Worm (Caenorhabditis elegans) whole organism, late embryonic: ENCODE data around the gene C25A8.1.

ENCODE experiments used
- Y22D7AL.16 ChIP-seq: sonication (generic microtip); optimal IDR thresholded peaks from 2 replicates; lab custom pipeline; 2016; ENCODE audit warnings: missing genetic modification characterization, missing compliant biosample characterization
- ama-1 ChIP-seq: fragments of 150-350 bp; optimal IDR thresholded peaks from 2 replicates; lab custom pipeline; 2014
- ceh-9 ChIP-seq: sonication (generic microtip); optimal IDR thresholded peaks from 2 replicates; lab custom pipeline; 2016; ENCODE audit warnings: mild to moderate bottlenecking, missing genetic modification characterization, inconsistent platforms, missing compliant biosample characterization
- dve-1 ChIP-seq: sonication (generic microtip); optimal IDR thresholded peaks from 2 replicates; lab custom pipeline; 2017; ENCODE audit warnings: antibody characterized with exemption, mild to moderate bottlenecking, missing genetic modification characterization, missing compliant biosample characterization
- elt-2 ChIP-seq: sonication (generic microtip); optimal IDR thresholded peaks from 2 replicates; lab custom pipeline; 2016; ENCODE audit warnings: missing genetic modification reagents, missing genetic modification characterization, missing compliant biosample characterization
- ets-4 ChIP-seq: sonication (generic microtip); optimal IDR thresholded peaks from 2 replicates; lab custom pipeline; 2016; ENCODE audit warnings: missing genetic modification characterization, missing compliant biosample characterization
- hlh-30 ChIP-seq: sonication (generic microtip); optimal IDR thresholded peaks from 2 replicates; lab custom pipeline; 2017; ENCODE audit warnings: antibody characterized with exemption, missing genetic modification characterization, missing compliant biosample characterization; ENCODE audit not compliant: insufficient read depth
- madf-2 ChIP-seq: sonication (generic microtip); optimal IDR thresholded peaks from 2 replicates; lab custom pipeline; 2017; ENCODE audit warnings: missing genetic modification characterization, missing compliant biosample characterization
- nhr-11 ChIP-seq: fragments of 150-350 bp; optimal IDR thresholded peaks from 2 replicates; lab custom pipeline; 2014; ENCODE audit warnings: missing biosample characterization, missing genetic modification characterization
- pha-4 ChIP-seq: fragments of 150-350 bp; optimal IDR thresholded peaks from 2 replicates; lab custom pipeline; 2018; ENCODE audit warnings: missing biosample characterization, missing genetic modification reagents, missing genetic modification characterization
- pqm-1 ChIP-seq: sonication (generic microtip); optimal IDR thresholded peaks from 2 replicates; lab custom pipeline; 2016; ENCODE audit warnings: missing genetic modification characterization, missing compliant biosample characterization
- sox-4 ChIP-seq: sonication (generic microtip); optimal IDR thresholded peaks from 2 replicates; lab custom pipeline; 2017; ENCODE audit warnings: mild to moderate bottlenecking, missing genetic modification characterization, inconsistent platforms, missing compliant biosample characterization
- tbx-2 ChIP-seq: sonication (generic microtip); optimal IDR thresholded peaks from 2 replicates; lab custom pipeline; 2016; ENCODE audit warnings: missing genetic modification characterization, missing compliant biosample characterization
- unc-55 ChIP-seq: sonication (generic microtip); optimal IDR thresholded peaks from 2 replicates; lab custom pipeline; 2017; ENCODE audit warnings: missing biosample characterization, missing genetic modification reagents, missing genetic modification characterization

ce11 chrIV:7023858-7024257 lies 12.9 kb downstream of the C25A8.1 start, which contains the start of gene adah-1:
- TF ChIP-seq ama-1 (lab: Kevin White, UChicago) (no peak), pha-4 (tag; lab: Kevin White, UChicago) (no peak), nhr-11 (tag; lab: Kevin White, UChicago) (no peak), elt-2 (tag; lab: Kevin White, UChicago) (no peak), madf-2 (tag; lab: Kevin White, UChicago) (no peak), dve-1 (tag; lab: Kevin White, UChicago) (no peak), pqm-1 (tag; lab: Kevin White, UChicago) (no peak), tbx-2 (no peak), hlh-30 (tag; lab: Kevin White, UChicago) (no peak), Y22D7AL.16 (no peak), sox-4 (no peak), ets-4 (tag; lab: Kevin White, UChicago) (no peak), unc-55 (GFP tag; lab: Kevin White, UChicago) (peak; percentile 85), ceh-9 (tag; lab: Kevin White, UChicago) (no peak)
